Fruit fly (Drosophila melanogaster) whole organism: ENCODE data around the gene IP3K2.

Experiments
- CG8478 ChIP-seq: fragments of >200 bp; optimal IDR thresholded peaks from 2 replicates; lab custom pipeline; 2018; ENCODE audit warnings: inconsistent platforms
- pan ChIP-seq: fragments of >200 bp; optimal IDR thresholded peaks from 2 replicates; lab custom pipeline; 2017

DNA sequence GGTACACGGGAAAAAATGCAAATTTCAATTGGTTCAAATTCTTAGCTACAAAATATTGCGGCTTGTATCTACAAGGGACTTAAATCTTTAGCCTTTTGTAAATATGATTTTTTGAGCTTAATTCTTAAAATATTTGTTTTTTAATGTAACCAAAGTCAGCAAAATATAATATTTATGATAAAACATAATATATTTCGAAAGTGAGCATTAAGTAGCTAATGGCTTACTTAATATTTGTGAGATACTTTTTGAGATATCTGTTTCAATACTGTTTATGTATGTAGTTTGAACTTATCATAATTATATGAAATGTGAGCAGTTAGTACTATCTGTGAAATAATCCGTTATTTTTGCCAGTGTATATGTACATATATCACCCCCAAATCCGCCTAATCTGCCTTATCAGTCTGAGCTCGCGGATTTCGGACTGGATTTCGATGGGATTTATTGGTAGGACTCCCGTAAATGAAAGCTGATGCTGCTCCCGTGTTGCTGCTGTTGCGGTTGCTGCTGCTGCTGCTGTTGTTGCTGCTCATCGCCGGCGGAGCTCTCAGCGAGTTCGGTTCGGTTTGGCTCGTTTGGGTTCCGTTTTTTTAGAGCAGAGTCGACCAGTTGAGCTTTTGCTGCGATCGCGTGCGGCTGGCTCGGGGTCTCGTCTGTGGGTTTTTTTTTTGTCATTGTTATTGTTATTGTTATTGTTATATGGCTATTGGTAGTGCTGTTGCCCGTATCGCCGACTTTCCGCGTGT lies 17.4 kb downstream of the IP3K2 start:
- TF ChIP-seq CG8478 (no peak), pan (lab: Kevin White, UChicago) (no peak)
